Worm (Caenorhabditis elegans) whole organism, L1 larva: ENCODE measurements around the gene F35C11.4.

Experiments used
- F16B12.6 ChIP-seq: fragments of 150-350 bp; optimal IDR thresholded peaks from 2 replicates; lab custom pipeline; 2014; ENCODE audit warnings: missing biosample characterization, missing genetic modification characterization
- blmp-1 ChIP-seq: fragments of 150-350 bp; optimal IDR thresholded peaks from 2 replicates; lab custom pipeline; 2014; ENCODE audit warnings: missing biosample characterization, missing genetic modification characterization
- ceh-82 ChIP-seq, 3 experiments: fragments of 150-350 bp in 1 of 3; sonication (generic microtip) in 2 of 3; optimal IDR thresholded peaks; 2 replicates each; lab custom pipeline; 2014 to 2017; ENCODE audit warnings: missing biosample characterization in 3 of 3, missing genetic modification characterization in 3 of 3
- dpl-1 ChIP-seq, 3 experiments: fragments of 150-350 bp in 2 of 3; sonication (generic microtip) in 1 of 3; optimal IDR thresholded peaks; 2 replicates each; lab custom pipeline; 2014 to 2017; ENCODE audit warnings: missing biosample characterization in 3 of 3, missing genetic modification characterization in 3 of 3, missing genetic modification reagents in 3 of 3
- efl-1 ChIP-seq, 4 experiments: fragments of 150-350 bp; optimal IDR thresholded peaks in 3 of 4; peaks in 1 of 4; 1 replicate in 1 of 4; 2 replicates in 3 of 4; lab custom pipeline; 2014; ENCODE audit warnings: missing biosample characterization in 2 of 4, missing genetic modification characterization in 2 of 4, missing genetic modification reagents in 2 of 4
- egl-13 ChIP-seq: sonication (generic microtip); optimal IDR thresholded peaks from 2 replicates; lab custom pipeline; 2016; ENCODE audit warnings: missing genotype, missing genetic modification reagents, missing genetic modification characterization, missing compliant biosample characterization
- elt-2 ChIP-seq: sonication (generic microtip); optimal IDR thresholded peaks from 2 replicates; lab custom pipeline; 2016; ENCODE audit warnings: missing genetic modification characterization, mild to moderate bottlenecking, inconsistent platforms, missing compliant biosample characterization, missing genetic modification reagents
- elt-3 ChIP-seq, 6 experiments: fragments of 150-350 bp in 1 of 6; sonication (generic microtip); optimal IDR thresholded peaks; 2 replicates each; lab custom pipeline; 2017 to 2018; ENCODE audit warnings: missing biosample characterization in 6 of 6, missing genetic modification characterization in 6 of 6, inconsistent platforms in 1 of 6
- ets-5 ChIP-seq: fragments of 200-800 bp; sonication (Bioruptor generic); IDR thresholded peaks from 2 replicates; pipeline ENCODE4 v1.3.6; 2022; ENCODE audit warnings: missing genetic modification characterization, missing compliant biosample characterization
- fkh-4 ChIP-seq: sonication (generic microtip); optimal IDR thresholded peaks from 2 replicates; lab custom pipeline; 2016; ENCODE audit warnings: missing compliant biosample characterization, missing genetic modification characterization, borderline replicate concordance
- fos-1 ChIP-seq: fragments of 150-350 bp; optimal IDR thresholded peaks from 2 replicates; lab custom pipeline; 2014; ENCODE audit warnings: missing biosample characterization, missing genetic modification characterization
- isw-1 ChIP-seq: fragments of 200-800 bp; sonication (Bioruptor generic); IDR thresholded peaks from 2 replicates; pipeline ENCODE4 v1.3.6; 2022; ENCODE audit warnings: missing genetic modification characterization, missing compliant biosample characterization
- lin-13 ChIP-seq: fragments of 150-350 bp; optimal IDR thresholded peaks from 2 replicates; lab custom pipeline; 2014; ENCODE audit warnings: missing biosample characterization, missing genetic modification reagents, missing genetic modification characterization
- lin-14 ChIP-seq: fragments of 200-800 bp; sonication (Bioruptor generic); optimal IDR thresholded peaks from 2 replicates; lab custom pipeline; 2018; ENCODE audit warnings: mild to moderate bottlenecking, missing genetic modification characterization, moderate library complexity, missing compliant biosample characterization
- lin-15B ChIP-seq: fragments of 150-350 bp; sonication (generic microtip); optimal IDR thresholded peaks from 3 replicates; lab custom pipeline; 2014; ENCODE audit warnings: missing biosample characterization, missing genetic modification characterization
- lin-35 ChIP-seq, 2 experiments: fragments of 150-350 bp; optimal IDR thresholded peaks; 2 replicates each; lab custom pipeline; 2014; ENCODE audit warnings: missing biosample characterization in 2 of 2, missing genetic modification characterization in 2 of 2, missing genetic modification reagents in 2 of 2
- lsy-2 ChIP-seq, 2 experiments: fragments of 150-350 bp; optimal IDR thresholded peaks; 2 replicates each; lab custom pipeline; 2014; ENCODE audit warnings: missing biosample characterization in 2 of 2, missing genetic modification characterization in 2 of 2
- nhr-12 ChIP-seq: sonication (generic microtip); optimal IDR thresholded peaks from 2 replicates; lab custom pipeline; 2017; ENCODE audit warnings: missing biosample characterization, missing genetic modification characterization
- nhr-19 ChIP-seq: fragments of 200-800 bp; sonication (Bioruptor generic); conservative IDR thresholded peaks from 2 replicates; pipeline ENCODE4 v1.3.6; 2022; ENCODE audit warnings: missing genetic modification characterization, missing compliant biosample characterization
- nhr-20 ChIP-seq: sonication (generic microtip); optimal IDR thresholded peaks from 2 replicates; lab custom pipeline; 2016; ENCODE audit warnings: mild to moderate bottlenecking, missing genetic modification characterization, missing compliant biosample characterization
- nhr-237 ChIP-seq: fragments of 150-350 bp; optimal IDR thresholded peaks from 2 replicates; lab custom pipeline; 2014; ENCODE audit warnings: missing biosample characterization, missing genetic modification characterization
- nhr-71 ChIP-seq: sonication (generic microtip); optimal IDR thresholded peaks from 2 replicates; lab custom pipeline; 2016; ENCODE audit warnings: mild to moderate bottlenecking, missing genetic modification characterization, moderate library complexity, missing compliant biosample characterization
- nhr-76 ChIP-seq: sonication (generic microtip); optimal IDR thresholded peaks from 2 replicates; lab custom pipeline; 2017; ENCODE audit warnings: missing biosample characterization, missing genetic modification characterization
- nhr-85 ChIP-seq: sonication (generic microtip); peaks from one replicate; lab custom pipeline; 2016; ENCODE audit warnings: missing genetic modification characterization, inconsistent platforms, missing compliant biosample characterization
- nhr-90 ChIP-seq: sonication (generic microtip); optimal IDR thresholded peaks from 2 replicates; lab custom pipeline; 2016; ENCODE audit warnings: mild to moderate bottlenecking, missing genetic modification characterization, missing compliant biosample characterization; ENCODE audit not compliant: poor library complexity
- pag-3 ChIP-seq: sonication (generic microtip); optimal IDR thresholded peaks from 2 replicates; lab custom pipeline; 2017; ENCODE audit warnings: missing genetic modification characterization, mild to moderate bottlenecking, missing compliant biosample characterization, antibody characterized with exemption, borderline replicate concordance; ENCODE audit not compliant: insufficient read depth
- pax-3 ChIP-seq: fragments of 200-800 bp; sonication (Bioruptor generic); optimal IDR thresholded peaks from 2 replicates; lab custom pipeline; 2018; ENCODE audit warnings: mild to moderate bottlenecking, missing genetic modification characterization, moderate library complexity, missing compliant biosample characterization
- pqm-1 ChIP-seq: sonication (generic microtip); optimal IDR thresholded peaks from 3 replicates; lab custom pipeline; 2017; ENCODE audit warnings: missing biosample characterization, missing genetic modification characterization
- rnt-1 ChIP-seq: sonication (generic microtip); optimal IDR thresholded peaks from 2 replicates; lab custom pipeline; 2016; ENCODE audit warnings: mild to moderate bottlenecking, missing genetic modification characterization, moderate library complexity, missing compliant biosample characterization
- skn-1 ChIP-seq: fragments of 150-350 bp; optimal IDR thresholded peaks from 2 replicates; lab custom pipeline; 2014; ENCODE audit warnings: missing biosample characterization, missing genetic modification characterization
- snpc-4 ChIP-seq: fragments of 150-350 bp; optimal IDR thresholded peaks from 2 replicates; lab custom pipeline; 2014; ENCODE audit warnings: missing biosample characterization, missing genetic modification characterization
- snu-23 ChIP-seq: sonication (generic microtip); optimal IDR thresholded peaks from 2 replicates; lab custom pipeline; 2016; ENCODE audit warnings: missing genetic modification characterization, missing compliant biosample characterization
- sup-37 ChIP-seq: fragments of 200-800 bp; sonication (Bioruptor generic); optimal IDR thresholded peaks from 2 replicates; lab custom pipeline; 2018; ENCODE audit warnings: mild to moderate bottlenecking, missing genetic modification characterization, missing compliant biosample characterization
- tbx-2 ChIP-seq: sonication (generic microtip); optimal IDR thresholded peaks from 2 replicates; lab custom pipeline; 2016; ENCODE audit warnings: missing genetic modification characterization, missing compliant biosample characterization
- unc-30 ChIP-seq: sonication (generic microtip); optimal IDR thresholded peaks from 2 replicates; lab custom pipeline; 2017; ENCODE audit warnings: missing biosample characterization, missing genetic modification characterization
- vab-15 ChIP-seq: sonication (generic microtip); optimal IDR thresholded peaks from 2 replicates; lab custom pipeline; 2017; ENCODE audit warnings: missing genotype, mild to moderate bottlenecking, missing genetic modification characterization, missing compliant biosample characterization
- xbp-1 ChIP-seq: sonication (generic microtip); optimal IDR thresholded peaks from 2 replicates; lab custom pipeline; 2016; ENCODE audit warnings: missing genetic modification characterization, missing compliant biosample characterization
- zag-1 ChIP-seq: fragments of 150-350 bp; optimal IDR thresholded peaks from 2 replicates; lab custom pipeline; 2014; ENCODE audit warnings: missing biosample characterization, missing genetic modification characterization
- zip-4 ChIP-seq: fragments of 200-800 bp; sonication (Bioruptor generic); optimal IDR thresholded peaks from 2 replicates; lab custom pipeline; 2018; ENCODE audit warnings: mild to moderate bottlenecking, missing genetic modification characterization, moderate library complexity, missing compliant biosample characterization

Gene F35C11.4

DNA sequence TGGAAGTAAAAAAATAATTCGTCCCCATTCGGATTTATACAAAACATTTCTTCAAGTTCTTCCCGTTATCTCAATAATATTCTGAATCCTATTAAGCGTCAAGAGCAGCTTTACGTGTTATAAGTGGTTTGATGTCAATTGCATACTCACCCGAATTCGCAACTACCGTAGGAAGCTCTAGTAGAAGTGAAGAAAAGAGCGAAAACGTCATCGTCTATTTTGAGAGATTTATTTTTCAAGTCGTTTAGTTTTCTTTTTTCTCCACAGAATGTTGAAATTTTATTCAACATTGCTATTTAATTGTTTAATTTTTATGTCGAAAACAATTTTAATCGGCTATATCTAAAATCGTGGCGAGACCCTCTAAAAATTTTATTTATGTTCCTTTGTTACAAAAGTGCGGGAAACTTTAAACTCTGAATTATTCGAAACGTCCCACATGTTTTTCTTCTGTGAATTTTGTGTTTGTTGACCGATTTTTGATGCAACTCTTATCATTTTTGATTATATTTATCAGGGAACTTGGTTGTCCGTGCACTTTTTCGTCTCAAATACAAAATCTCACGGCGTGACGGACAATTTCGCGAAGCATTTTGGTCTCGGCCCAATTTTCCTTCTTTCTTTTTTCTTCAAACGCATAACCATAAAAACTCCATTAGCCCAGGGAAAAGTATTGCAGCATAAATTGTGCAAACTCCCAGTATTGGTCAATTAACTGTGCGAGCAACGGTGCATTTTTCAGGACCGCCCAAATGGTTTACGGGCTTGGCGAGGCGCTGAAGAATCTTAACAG, 21.2 kb downstream of the F35C11.4 start, which contains the start of gene tdc-1:
TSS of gene tdc-1 (plus strand) at position 743 of the 793 bp plus-strand sequence.
- peak; percentile 20 for TF ChIP-seq elt-2 (tag; lab: Kevin White, UChicago)
- no peak for TF ChIP-seq lin-14
- TF ChIP-seq ets-5 (GFP tag; lab: Robert Waterston, UW), result no peak
- TF ChIP-seq lin-13 (GFP tag; lab: Kevin White, UChicago), result no peak
- TF ChIP-seq nhr-76 (tag; lab: Kevin White, UChicago), result no peak
- TF ChIP-seq efl-1 (optimal IDR thresholded peaks at IDR 0.05; lab: Kevin White, UChicago), result no peak
- TF ChIP-seq efl-1 (GFP tag; optimal IDR thresholded peaks at IDR 0.05 in 1 of 2; lab: Kevin White, UChicago), result peak in 1 of 2 experiments; percentile 66
- TF ChIP-seq fkh-4, result no peak
- TF ChIP-seq nhr-12 (tag; lab: Kevin White, UChicago), result no peak

DNA sequence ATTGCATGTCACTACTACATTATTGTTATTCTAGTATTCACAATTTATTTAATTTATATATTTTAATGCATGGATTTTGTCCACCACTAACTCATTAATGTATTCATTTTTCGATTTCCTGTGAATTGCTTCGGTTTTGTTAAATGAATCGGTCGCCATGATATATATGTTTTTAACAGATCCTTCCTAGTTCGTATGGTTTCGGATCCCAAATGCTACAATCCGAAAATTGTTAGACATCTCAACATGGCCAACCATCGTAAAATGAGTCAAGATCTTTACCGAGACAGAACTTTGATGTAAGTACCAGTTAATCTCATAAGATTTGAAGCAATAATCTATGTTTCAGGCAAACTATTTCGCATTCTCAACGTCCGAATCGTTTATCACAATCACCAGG, 24.3 kb downstream of the F35C11.4 start:
- TF ChIP-seq pqm-1 (tag; lab: Kevin White, UChicago) (no peak), nhr-12 (tag; lab: Kevin White, UChicago) (no peak), fkh-4 (no peak), egl-13 (no peak), pax-3 (tag; lab: Kevin White, UChicago) (no peak), tbx-2 (tag; lab: Kevin White, UChicago) (no peak), pag-3 (no peak), unc-30 (no peak)
- TF ChIP-seq, all 84 proteins: peak for 0

DNA sequence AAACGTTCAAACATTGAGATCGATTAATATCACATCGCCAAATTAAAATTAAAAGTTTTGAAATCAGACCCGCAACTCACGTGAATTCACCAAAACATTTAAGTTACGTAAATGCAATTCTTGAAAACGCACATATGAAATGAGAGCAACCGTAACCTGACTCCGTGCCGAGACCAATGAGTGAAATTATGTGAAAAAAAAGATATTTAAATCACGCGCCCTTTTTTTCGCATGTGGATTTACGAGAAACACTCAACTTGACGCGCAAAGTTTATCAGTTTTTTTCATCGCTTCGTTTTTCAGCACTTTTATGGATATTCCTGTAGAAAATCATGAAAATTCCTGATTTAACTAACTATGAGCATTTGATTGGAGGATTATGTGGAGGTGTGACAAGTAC, 27.3 kb downstream of the F35C11.4 start, which contains the start of the genes gei-14 and slc-25A32:
TSS of gene gei-14 (minus strand) at position 175 of the 400 bp plus-strand sequence.
TSS of gene slc-25A32 (plus strand) at position 242 of the 400 bp plus-strand sequence.
- peak; percentile 1 for TF ChIP-seq fos-1 (tag; lab: Kevin White, UChicago)
- TF ChIP-seq efl-1 (optimal IDR thresholded peaks at IDR 0.05; lab: Kevin White, UChicago), result peak; percentile 92 to 95
- peak; percentile 90 to 99 for TF ChIP-seq efl-1 (GFP tag; optimal IDR thresholded peaks at IDR 0.05 in 1 of 2; lab: Kevin White, UChicago)
- TF ChIP-seq nhr-19 (GFP tag; lab: Robert Waterston, UW), result 0 out of 2 replicates have a peak, but pooled peaks have one; percentile 25
- peak; percentile 53 for TF ChIP-seq lin-15B (tag; lab: Kevin White, UChicago)
- TF ChIP-seq egl-13, result no peak
- peak; percentile 13 for TF ChIP-seq xbp-1
- peak in 2 of 3 experiments; percentile 33 to 34 for TF ChIP-seq ceh-82 (tag; optimal IDR thresholded peaks at IDR 0.05; lab: Kevin White, UChicago)
- peak; percentile 40 for TF ChIP-seq snu-23
- TF ChIP-seq lsy-2 (tag; optimal IDR thresholded peaks at IDR 0.05; lab: Kevin White, UChicago), result peak; percentile 68 to 81
- TF ChIP-seq nhr-90 (tag; lab: Kevin White, UChicago), result no peak
- TF ChIP-seq nhr-71, result peak; percentile 46
- TF ChIP-seq tbx-2 (tag; lab: Kevin White, UChicago), result peak; percentile 4
- TF ChIP-seq blmp-1 (tag; lab: Kevin White, UChicago), result peak; percentile 55
- no peak for TF ChIP-seq nhr-237 (tag; lab: Kevin White, UChicago)
- TF ChIP-seq zip-4 (GFP tag; lab: Kevin White, UChicago), result no peak
- TF ChIP-seq isw-1, result no peak
- no peak for TF ChIP-seq zag-1 (tag; lab: Kevin White, UChicago)
- peak; percentile 88 to 92 (median 90) for TF ChIP-seq dpl-1 (GFP tag; optimal IDR thresholded peaks at IDR 0.05; lab: Kevin White, UChicago)
- no peak for TF ChIP-seq unc-30
- peak; percentile 33 for TF ChIP-seq rnt-1 (tag; lab: Kevin White, UChicago)
- TF ChIP-seq nhr-20, result peak; percentile 18
- TF ChIP-seq elt-3 (tag; optimal IDR thresholded peaks at IDR 0.05; lab: Kevin White, UChicago), result peak in 1 of 6 experiments; percentile 24
- TF ChIP-seq skn-1 (tag; lab: Kevin White, UChicago), result peak; percentile 39
- no peak for TF ChIP-seq vab-15
- no peak for TF ChIP-seq snpc-4 (tag; lab: Kevin White, UChicago)
- peak; percentile 65 for TF ChIP-seq nhr-85 (tag; lab: Kevin White, UChicago)
- peak; percentile 78 for TF ChIP-seq F16B12.6 (tag; lab: Kevin White, UChicago)
- peak; percentile 91 to 96 for TF ChIP-seq lin-35 (GFP tag; optimal IDR thresholded peaks at IDR 0.05; lab: Kevin White, UChicago)
- TF ChIP-seq sup-37 (GFP tag; lab: Kevin White, UChicago), result no peak
